Worm (Caenorhabditis elegans) whole organism, L2 larva: ENCODE results near the gene Y49F6A.5.

Experiments
- ama-1 ChIP-seq: fragments of 150-350 bp; optimal IDR thresholded peaks from 2 replicates; lab custom pipeline; 2018; ENCODE audit warnings: inconsistent platforms
- elt-1 ChIP-seq: fragments of 150-350 bp; optimal IDR thresholded peaks from 2 replicates; lab custom pipeline; 2014; ENCODE audit warnings: missing biosample characterization, missing genetic modification characterization
- lsy-2 ChIP-seq, 2 experiments: fragments of 150-350 bp in 1 of 2; sonication (generic microtip) in 1 of 2; optimal IDR thresholded peaks; 2 replicates each; lab custom pipeline; 2014 to 2017; ENCODE audit warnings: missing biosample characterization in 2 of 2, missing genetic modification characterization in 2 of 2
- mdl-1 ChIP-seq, 2 experiments: fragments of 150-350 bp in 1 of 2; sonication (generic microtip) in 1 of 2; optimal IDR thresholded peaks; 2 replicates each; lab custom pipeline; 2017; ENCODE audit warnings: missing biosample characterization in 2 of 2, missing genetic modification characterization in 2 of 2
- unc-62 ChIP-seq: fragments of 150-350 bp; optimal IDR thresholded peaks from 2 replicates; lab custom pipeline; 2014; ENCODE audit warnings: missing biosample characterization, missing genetic modification reagents, missing genetic modification characterization

- TF ChIP-seq lsy-2 (tag; optimal IDR thresholded peaks at IDR 0.05; lab: Kevin White, UChicago) = no peak
- TF ChIP-seq elt-1 (tag; lab: Kevin White, UChicago) = no peak
- TF ChIP-seq unc-62 = no peak
- no peak for TF ChIP-seq mdl-1 (tag; optimal IDR thresholded peaks at IDR 0.05; lab: Kevin White, UChicago)
- TF ChIP-seq ama-1 (lab: Kevin White, UChicago) = no peak
Measured at ce11 chrII:3634765-3635164, 25.1 kb upstream of the Y49F6A.5 start.
